Fruit fly (Drosophila melanogaster) whole organism, embryonic: Measurements from ENCODE around the gene CG31183.

ENCODE experiments used
- Atf-2 ChIP-seq: fragments of 200-800 bp; sonication (Bioruptor generic); optimal IDR thresholded peaks from 2 replicates; lab custom pipeline; 2016; ENCODE audit warnings: missing biosample characterization, missing genetic modification characterization
- Bgb ChIP-seq: fragments of 200-800 bp; sonication (Bioruptor generic); IDR thresholded peaks from 2 replicates; pipeline ENCODE4 v1.3.6; 2022; ENCODE audit warnings: missing biosample characterization, missing genetic modification characterization; ENCODE audit not compliant: partially characterized antibody
- CG1024 ChIP-seq: fragments of 200-800 bp; sonication (Bioruptor generic); IDR thresholded peaks from 2 replicates; pipeline ENCODE4 v1.3.6; 2022; ENCODE audit warnings: missing biosample characterization, missing genetic modification characterization
- CG10959 ChIP-seq: fragments of 200-800 bp; sonication (Bioruptor generic); IDR thresholded peaks from 2 replicates; pipeline ENCODE4 v1.3.6; 2022; ENCODE audit warnings: missing biosample characterization, missing genetic modification characterization
- CG11398 ChIP-seq: fragments of 200-800 bp; sonication (Bioruptor generic); optimal IDR thresholded peaks from 2 replicates; lab custom pipeline; 2016; ENCODE audit warnings: missing biosample characterization, missing genetic modification characterization
- CG11695 ChIP-seq: fragments of 200-800 bp; sonication (Bioruptor generic); IDR thresholded peaks from 3 replicates; pipeline ENCODE4 v1.3.6; 2022; ENCODE audit warnings: missing biosample characterization, missing genetic modification characterization
- CG12744 ChIP-seq: fragments of 200-800 bp; sonication (Bioruptor generic); optimal IDR thresholded peaks from 2 replicates; lab custom pipeline; 2016; ENCODE audit warnings: missing biosample characterization, missing genetic modification characterization
- CG17612 ChIP-seq: fragments of 200-800 bp; sonication (Bioruptor generic); IDR thresholded peaks from 2 replicates; pipeline ENCODE4 v1.3.6; 2022; ENCODE audit warnings: missing biosample characterization, missing genetic modification characterization
- CG17802 ChIP-seq: fragments of 200-800 bp; sonication (Bioruptor generic); optimal IDR thresholded peaks from 2 replicates; lab custom pipeline; 2018; ENCODE audit warnings: missing biosample characterization, mild to moderate bottlenecking, missing genetic modification characterization, moderate library complexity
- CG18011 ChIP-seq: fragments of 200-800 bp; sonication (Bioruptor generic); optimal IDR thresholded peaks from 2 replicates; lab custom pipeline; 2017; ENCODE audit warnings: missing biosample characterization, missing genetic modification characterization, mild to moderate bottlenecking, moderate library complexity, missing genotype
- CG2875 ChIP-seq: fragments of 200-800 bp; sonication (Bioruptor generic); optimal IDR thresholded peaks from 2 replicates; lab custom pipeline; 2017; ENCODE audit warnings: missing biosample characterization, mild to moderate bottlenecking, missing genetic modification characterization, missing genetic modification reagents
- CG3065 ChIP-seq: fragments of 200-800 bp; sonication (Bioruptor generic); optimal IDR thresholded peaks from 2 replicates; lab custom pipeline; 2016; ENCODE audit warnings: missing biosample characterization, missing genetic modification characterization
- CG31388 ChIP-seq: fragments of 200-800 bp; sonication (Bioruptor generic); optimal IDR thresholded peaks from 2 replicates; lab custom pipeline; 2016; ENCODE audit warnings: missing biosample characterization, missing genetic modification characterization
- CG34422 ChIP-seq: fragments of 200-800 bp; sonication (Bioruptor generic); IDR thresholded peaks from 3 replicates; pipeline ENCODE4 v1.3.6; 2022; ENCODE audit warnings: missing biosample characterization, missing genetic modification characterization
- CG3726 ChIP-seq: fragments of 200-800 bp; sonication (Bioruptor generic); IDR thresholded peaks from 3 replicates; pipeline ENCODE4, ENCODE4 v1.3.6; 2022; ENCODE audit warnings: missing biosample characterization, missing genetic modification characterization
- CG3847 ChIP-seq: fragments of 200-800 bp; sonication (Bioruptor generic); IDR thresholded peaks from 2 replicates; pipeline ENCODE4 v1.3.6; 2022; ENCODE audit warnings: missing biosample characterization, missing genetic modification characterization
- CG4360 ChIP-seq: fragments of 200-800 bp; sonication (Bioruptor generic); IDR thresholded peaks from 2 replicates; pipeline ENCODE4 v1.3.6; 2022; ENCODE audit warnings: missing biosample characterization, missing genetic modification characterization
- CG5180 ChIP-seq: fragments of 200-800 bp; sonication (Bioruptor generic); optimal IDR thresholded peaks from 3 replicates; lab custom pipeline; 2017; ENCODE audit warnings: missing biosample characterization, missing genetic modification characterization, mild to moderate bottlenecking, moderate library complexity, missing genetic modification reagents
- CG8281 ChIP-seq: fragments of 200-800 bp; sonication (Bioruptor generic); optimal IDR thresholded peaks from 2 replicates; lab custom pipeline; 2018; ENCODE audit warnings: missing biosample characterization, mild to moderate bottlenecking, missing genetic modification characterization, moderate library complexity
- CG8924 ChIP-seq: fragments of 200-800 bp; optimal IDR thresholded peaks from 3 replicates; lab custom pipeline; 2019; ENCODE audit warnings: missing biosample characterization, mild to moderate bottlenecking, missing genetic modification characterization, moderate library complexity
- E2f1 ChIP-seq: fragments of 200-800 bp; sonication (Bioruptor generic); IDR thresholded peaks from 2 replicates; pipeline ENCODE4 v1.3.6; 2022; ENCODE audit warnings: missing biosample characterization, missing genetic modification characterization
- ERR ChIP-seq: fragments of 200-800 bp; sonication (Bioruptor generic); optimal IDR thresholded peaks from 2 replicates; lab custom pipeline; 2016; ENCODE audit warnings: missing biosample characterization, missing genetic modification characterization
- Gsc ChIP-seq: fragments of 200-800 bp; sonication (Bioruptor generic); IDR thresholded peaks from 2 replicates; pipeline ENCODE4 v1.3.6; 2022; ENCODE audit warnings: missing biosample characterization, missing genetic modification characterization
- H15 ChIP-seq: fragments of 200-800 bp; sonication (Bioruptor generic); IDR thresholded peaks from 3 replicates; pipeline ENCODE4 v1.3.6; 2022; ENCODE audit warnings: missing biosample characterization, missing genetic modification characterization
- HHEX ChIP-seq: fragments of 200-800 bp; sonication (Bioruptor generic); optimal IDR thresholded peaks from 3 replicates; lab custom pipeline; 2017; ENCODE audit warnings: missing biosample characterization, mild to moderate bottlenecking, missing genetic modification characterization, missing genetic modification reagents
- HLH3B ChIP-seq: fragments of 200-800 bp; sonication (Bioruptor generic); IDR thresholded peaks from 2 replicates; pipeline ENCODE4 v1.3.6; 2022; ENCODE audit warnings: missing biosample characterization, missing genetic modification characterization
- Jarid2 ChIP-seq: fragments of 200-800 bp; sonication (Bioruptor generic); optimal IDR thresholded peaks from 3 replicates; lab custom pipeline; 2017; ENCODE audit warnings: mild to moderate bottlenecking, missing biosample characterization, missing genetic modification reagents, missing genetic modification characterization
- Lim3 ChIP-seq: fragments of 200-800 bp; sonication (Bioruptor generic); IDR thresholded peaks from 2 replicates; pipeline ENCODE4 v1.3.6; 2022; ENCODE audit warnings: missing biosample characterization, missing genetic modification characterization
- Stat92E ChIP-seq, 3 experiments: fragments of >200 bp in 2 of 3; fragments of 200-800 bp in 1 of 3; sonication (Bioruptor generic) in 1 of 3; optimal IDR thresholded peaks; 2 replicates each; lab custom pipeline; 2017 to 2019; ENCODE audit warnings: missing biosample characterization in 3 of 3, missing genetic modification characterization in 3 of 3, mild to moderate bottlenecking in 1 of 3, moderate library complexity in 1 of 3
- Xbp1 ChIP-seq: fragments of 200-800 bp; sonication (Bioruptor generic); optimal IDR thresholded peaks from 3 replicates; lab custom pipeline; 2016; ENCODE audit warnings: missing biosample characterization, mild to moderate bottlenecking, missing genetic modification characterization
- ash1 ChIP-seq: fragments of 200-800 bp; sonication (Bioruptor generic); optimal IDR thresholded peaks from 2 replicates; lab custom pipeline; 2018; ENCODE audit warnings: missing biosample characterization, mild to moderate bottlenecking, missing genetic modification characterization
- cad ChIP-seq: fragments of >200 bp; optimal IDR thresholded peaks from 2 replicates; lab custom pipeline; 2017; ENCODE audit warnings: missing biosample characterization, missing genetic modification characterization
- chinmo ChIP-seq: fragments of 200-800 bp; sonication (Bioruptor generic); IDR thresholded peaks from 4 replicates; pipeline ENCODE4 v1.3.6; 2022; ENCODE audit warnings: missing biosample characterization, missing genetic modification characterization; ENCODE audit not compliant: partially characterized antibody
- ci ChIP-seq: fragments of 200-800 bp; sonication (Bioruptor generic); IDR thresholded peaks from 3 replicates; pipeline ENCODE4 v1.3.6; 2022; ENCODE audit warnings: missing biosample characterization, missing genetic modification characterization
- croc ChIP-seq: fragments of 200-800 bp; sonication (Bioruptor generic); conservative IDR thresholded peaks from 3 replicates; pipeline ENCODE4 v1.3.6; 2022; ENCODE audit warnings: missing biosample characterization, missing genetic modification characterization
- grn ChIP-seq: fragments of 200-800 bp; sonication (Bioruptor generic); optimal IDR thresholded peaks from 3 replicates; lab custom pipeline; 2017; ENCODE audit warnings: missing biosample characterization, missing genetic modification characterization
- lab ChIP-seq: fragments of 200-800 bp; sonication (Bioruptor generic); optimal IDR thresholded peaks from 3 replicates; lab custom pipeline; 2017; ENCODE audit warnings: missing biosample characterization, missing genetic modification characterization, mild to moderate bottlenecking, moderate library complexity, missing genetic modification reagents
- mirr ChIP-seq: fragments of 200-800 bp; sonication (Bioruptor generic); optimal IDR thresholded peaks from 3 replicates; lab custom pipeline; 2018; ENCODE audit warnings: missing biosample characterization, mild to moderate bottlenecking, missing genetic modification characterization
- nom ChIP-seq: fragments of 200-800 bp; sonication (Bioruptor generic); optimal IDR thresholded peaks from 2 replicates; lab custom pipeline; 2017; ENCODE audit warnings: missing biosample characterization, missing genetic modification characterization, mild to moderate bottlenecking, moderate library complexity, missing genetic modification reagents
- pan ChIP-seq, 4 experiments: fragments of >200 bp in 3 of 4; fragments of 200-800 bp in 1 of 4; sonication (Bioruptor generic) in 1 of 4; optimal IDR thresholded peaks in 3 of 4; IDR thresholded peaks in 1 of 4; 2 replicates each; pipeline versions ENCODE4 v1.3.6 to Lab custom; 2017 to 2022; ENCODE audit warnings: missing biosample characterization in 2 of 4, missing genetic modification characterization in 2 of 4, mixed read lengths in 1 of 4
- pum ChIP-seq: fragments of 200-800 bp; sonication (Bioruptor generic); optimal IDR thresholded peaks from 2 replicates; lab custom pipeline; 2016; ENCODE audit warnings: missing biosample characterization, missing genetic modification characterization
- sim ChIP-seq: fragments of 200-800 bp; sonication (Bioruptor generic); IDR thresholded peaks from 2 replicates; pipeline ENCODE4 v1.3.6; 2022; ENCODE audit warnings: missing biosample characterization, missing genetic modification characterization
- stc ChIP-seq: fragments of 200-800 bp; sonication (Bioruptor generic); IDR thresholded peaks from 2 replicates; pipeline ENCODE4 v1.3.6; 2022; ENCODE audit warnings: missing biosample characterization, missing genetic modification characterization
- tll ChIP-seq, 2 experiments: fragments of 200-800 bp in 1 of 2; fragments of >200 bp in 1 of 2; sonication (Bioruptor generic) in 1 of 2; optimal IDR thresholded peaks; 2 replicates each; lab custom pipeline; 2017 to 2019; ENCODE audit warnings: missing biosample characterization in 2 of 2, missing genetic modification characterization in 2 of 2, mild to moderate bottlenecking in 1 of 2, moderate library complexity in 1 of 2
- tup ChIP-seq: fragments of 200-800 bp; sonication (Bioruptor generic); optimal IDR thresholded peaks from 2 replicates; lab custom pipeline; 2016; ENCODE audit warnings: missing biosample characterization, mild to moderate bottlenecking, missing genetic modification characterization, moderate library complexity
- vvl ChIP-seq: fragments of 200-800 bp; sonication (Bioruptor generic); IDR thresholded peaks from 2 replicates; pipeline ENCODE4 v1.3.6; 2022; ENCODE audit warnings: missing biosample characterization, missing genetic modification characterization
- wor ChIP-seq: fragments of 200-800 bp; sonication (Bioruptor generic); IDR thresholded peaks from 2 replicates; pipeline ENCODE4 v1.3.6; 2022; ENCODE audit warnings: missing biosample characterization, missing genetic modification characterization
- z ChIP-seq: fragments of 200-800 bp; sonication (Bioruptor generic); IDR thresholded peaks from 3 replicates; pipeline ENCODE4 v1.3.6; 2022; ENCODE audit warnings: missing biosample characterization, missing genetic modification characterization

The CG31183 gene

dm6 chr3R:15919367-15920228 is 43.9 kb upstream of the CG31183 start (continued):
- TF ChIP-seq CG11695 (GFP tag; lab: Robert Waterston, UW) (no peak), CG3065 (GFP tag; lab: Kevin White, UChicago) (no peak), HHEX (GFP tag; lab: Kevin White, UChicago) (no peak), CG31388 (GFP tag; lab: Kevin White, UChicago) (no peak), Gsc (GFP tag; lab: Robert Waterston, UW) (no peak), tup (GFP tag; lab: Kevin White, UChicago) (no peak), vvl (GFP tag; lab: Robert Waterston, UW) (peak; percentile 8; the same call in 1 of the 2 replicates), CG4360 (peak; percentile 63), tll (GFP tag; optimal IDR thresholded peaks at IDR 0.05; lab: Kevin White, UChicago) (peak in 1 of 2 experiments; percentile 68), sim (no peak), Stat92E (GFP tag; optimal IDR thresholded peaks at IDR 0.05; lab: Kevin White, UChicago) (no peak), ERR (no peak), Bgb (GFP tag; lab: Robert Waterston, UW) (no peak), CG3726 (GFP tag; lab: Robert Waterston, UW) (peak; percentile 43; the same call in 1 of the 3 replicates), wor (GFP tag; lab: Robert Waterston, UW) (no peak), CG11398 (GFP tag; lab: Kevin White, UChicago) (peak; percentile 8), CG12744 (GFP tag; lab: Kevin White, UChicago) (no peak), CG8924 (no peak), CG2875 (GFP tag; lab: Kevin White, UChicago) (no peak), CG1024 (no peak), HLH3B (no peak), pum (GFP tag; lab: Kevin White, UChicago) (no peak), CG18011 (no peak), H15 (GFP tag; lab: Robert Waterston, UW) (no peak), CG17612 (GFP tag; lab: Robert Waterston, UW) (no peak), Lim3 (GFP tag; lab: Robert Waterston, UW) (no peak), E2f1 (GFP tag; lab: Robert Waterston, UW) (no peak), Atf-2 (no peak), CG17802 (tag; lab: Kevin White, UChicago) (no peak), nom (GFP tag; lab: Kevin White, UChicago) (peak; percentile 55), CG3847 (no peak), Jarid2 (GFP tag; lab: Kevin White, UChicago) (no peak), pan (optimal IDR thresholded peaks at IDR 0.05; lab: Kevin White, UChicago) (no peak), pan (GFP tag; optimal IDR thresholded peaks at IDR 0.05 in 1 of 2, IDR thresholded peaks at IDR 0.05 in 1 of 2) (peak in 1 of 2 experiments; percentile 23), CG8281 (tag; lab: Kevin White, UChicago) (no peak), CG5180 (peak; percentile 43), grn (GFP tag; lab: Kevin White, UChicago) (no peak), z (peak; percentile 94), lab (GFP tag; lab: Kevin White, UChicago) (no peak), cad (no peak), Xbp1 (GFP tag; lab: Kevin White, UChicago) (no peak), croc (GFP tag; lab: Robert Waterston, UW) (no peak), stc (GFP tag; lab: Robert Waterston, UW) (no peak), CG10959 (0 out of 2 replicates have a peak, but pooled peaks have one; percentile 51), chinmo (GFP tag; lab: Robert Waterston, UW) (0 out of 4 replicates have a peak, but pooled peaks have one; percentile 49), mirr (GFP tag; lab: Kevin White, UChicago) (no peak), ash1 (GFP tag; lab: Kevin White, UChicago) (no peak), ci (GFP tag; lab: Robert Waterston, UW) (peak; percentile 44; the same call in 1 of the 3 replicates), CG34422 (GFP tag; lab: Robert Waterston, UW) (no peak)
